Worm (Caenorhabditis elegans): ENCODE results near the gene ZK370.4.

- TF ChIP-seq ets-7 (tag; optimal IDR thresholded peaks at IDR 0.05): no peak
- TF ChIP-seq aly-1 (tag; optimal IDR thresholded peaks at IDR 0.05): no peak
- no peak for TF ChIP-seq ama-1 (optimal IDR thresholded peaks at IDR 0.05)
- TF ChIP-seq hmg-4 (GFP tag; optimal IDR thresholded peaks at IDR 0.05): no peak
- no peak for TF ChIP-seq tra-4 (tag; optimal IDR thresholded peaks at IDR 0.05)
- no peak for TF ChIP-seq sea-1 (GFP tag; conservative IDR thresholded peaks at IDR 0.05)
- no peak for TF ChIP-seq tbx-11 (GFP tag; IDR thresholded peaks at IDR 0.05)
- TF ChIP-seq F13C5.2 (tag; optimal IDR thresholded peaks at IDR 0.05): no peak
- TF ChIP-seq ceh-13 (GFP tag; optimal IDR thresholded peaks at IDR 0.05): no peak
- no peak for TF ChIP-seq tbx-37 (GFP tag; conservative IDR thresholded peaks at IDR 0.05)
- no peak for TF ChIP-seq flt-1 (GFP tag; IDR thresholded peaks at IDR 0.05)
- no peak for TF ChIP-seq hmbx-1 (tag; optimal IDR thresholded peaks at IDR 0.05)
- TF ChIP-seq hnd-1 (tag; optimal IDR thresholded peaks at IDR 0.05): no peak
- TF ChIP-seq scrt-1 (GFP tag; IDR thresholded peaks at IDR 0.05): no peak
These were observed 12.7 kb upstream of the ZK370.4 start, which contains the start of gene ZK370.6 for ce11 chrIII:8743796-8744404.
